Worm (Caenorhabditis elegans): ENCODE results near the gene lgc-38.

The lgc-38 gene

ce11 chrIII:6978875-6979274 is 30.1 kb upstream of the lgc-38 start:
- TF ChIP-seq dpl-1 (GFP tag; optimal IDR thresholded peaks at IDR 0.05) (peak; percentile 20), daf-19 (GFP tag; conservative IDR thresholded peaks at IDR 0.05) (no peak), mdl-1 (tag; optimal IDR thresholded peaks at IDR 0.05) (peak in 1 of 2 experiments; percentile 56), aha-1 (tag) (peak; percentile 35), ceh-20 (GFP tag; IDR thresholded peaks at IDR 0.05) (peak; percentile 91), nhr-77 (tag; optimal IDR thresholded peaks at IDR 0.05) (no peak), nhr-11 (tag; optimal IDR thresholded peaks at IDR 0.05) (peak; percentile 40), daf-16 (GFP tag; optimal IDR thresholded peaks at IDR 0.05) (peak in 1 of 2 experiments; percentile 4), daf-16 (tag; optimal IDR thresholded peaks at IDR 0.05) (no peak), mep-1 (tag; optimal IDR thresholded peaks at IDR 0.05) (peak; percentile 73), nhr-42 (GFP tag; IDR thresholded peaks at IDR 0.05) (no peak), rbr-2 (tag; optimal IDR thresholded peaks at IDR 0.05) (peak; percentile 47), unc-62 (GFP tag; optimal IDR thresholded peaks at IDR 0.05 in 1 of 2) (peak in 1 of 2 experiments; percentile 100), unc-62 (tag; optimal IDR thresholded peaks at IDR 0.05) (no peak), zfp-3 (GFP tag; conservative IDR thresholded peaks at IDR 0.05) (no peak), hlh-11 (tag; optimal IDR thresholded peaks at IDR 0.05) (peak; percentile 75), nhr-25 (tag; optimal IDR thresholded peaks at IDR 0.05; ENCODE audit: borderline replicate concordance, insufficient read depth) (peak; percentile 67), nhr-28 (tag; optimal IDR thresholded peaks at IDR 0.05) (peak; percentile 77), ctbp-1 (GFP tag; IDR thresholded peaks at IDR 0.05) (peak; percentile 69), mxl-3 (GFP tag; optimal IDR thresholded peaks at IDR 0.05) (peak; percentile 58), hmg-1.1 (GFP tag; IDR thresholded peaks at IDR 0.05) (peak; percentile 34; the same call in 1 of the 2 replicates), unc-39 (tag; optimal IDR thresholded peaks at IDR 0.05) (no peak), tra-1 (GFP tag; IDR thresholded peaks at IDR 0.05) (0 out of 2 replicates have a peak, but pooled peaks have one; percentile 11), hlh-30 (tag; optimal IDR thresholded peaks at IDR 0.05; ENCODE audit: insufficient read depth) (peak; percentile 68), mes-2 (tag; optimal IDR thresholded peaks at IDR 0.05; ENCODE audit: poor library complexity, severe bottlenecking) (peak; percentile 49), nhr-10 (tag; optimal IDR thresholded peaks at IDR 0.05) (peak; percentile 33), lsy-2 (tag; optimal IDR thresholded peaks at IDR 0.05) (peak; percentile 61 to 87)

DNA sequence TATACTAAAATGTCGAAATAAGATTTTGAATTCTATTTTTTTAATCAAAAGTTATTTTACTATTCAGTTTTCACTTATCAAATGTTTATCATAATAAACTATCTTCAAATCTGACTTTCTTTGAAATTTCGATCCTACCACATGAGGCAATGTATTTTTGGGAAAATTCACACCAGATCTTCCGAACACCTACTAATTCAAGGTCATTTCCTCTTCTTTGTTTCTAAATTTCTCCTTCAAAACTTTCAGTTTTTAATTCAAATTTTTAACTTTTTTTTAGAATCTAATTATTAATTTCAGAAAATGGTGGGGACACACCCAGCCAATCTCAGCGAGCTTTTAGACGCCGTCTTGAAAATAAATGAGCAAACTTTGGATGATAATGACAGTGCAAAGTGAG is 29.4 kb upstream of the lgc-38 start, which contains the start of gene ceh-20:
Gene ceh-20, plus strand, starts transcription at position 301 of the 400 bp plus-strand sequence.
- TF ChIP-seq madf-5 (GFP tag; IDR thresholded peaks at IDR 0.05) (no peak), unc-62 (GFP tag; optimal IDR thresholded peaks at IDR 0.05 in 1 of 2) (peak in 1 of 2 experiments; percentile 65), unc-62 (tag; optimal IDR thresholded peaks at IDR 0.05) (no peak)

DNA sequence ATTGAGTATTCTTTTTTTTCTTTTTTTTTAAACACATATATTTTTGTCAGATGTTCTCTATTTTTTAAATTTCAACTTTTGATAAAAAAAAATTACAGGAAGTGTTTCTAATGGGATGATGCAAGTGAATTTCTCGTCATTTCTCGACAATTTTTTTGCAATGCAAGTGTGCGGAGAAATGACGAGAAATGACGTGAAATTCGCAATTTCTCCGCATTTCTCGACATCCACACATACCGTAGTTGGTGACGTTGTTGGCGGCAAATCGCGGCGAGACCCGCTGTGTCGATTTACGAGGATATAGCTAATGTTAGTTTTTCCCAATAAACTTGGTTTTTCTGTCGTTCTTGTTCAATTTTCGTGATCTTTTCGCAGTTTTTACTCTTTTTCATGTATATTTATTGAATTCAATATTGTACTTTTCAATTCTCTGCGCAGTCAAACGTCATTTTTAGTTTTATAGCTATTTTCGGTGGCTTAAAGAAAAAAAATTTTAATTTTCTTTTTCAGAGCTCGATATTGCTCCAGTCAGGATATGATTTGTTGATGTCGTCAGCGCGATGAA is 26.9 kb upstream of the lgc-38 start, which contains the start of gene F31E3.6:
Gene F31E3.6, plus strand, starts transcription at position 93 of the 565 bp plus-strand sequence.
- TF ChIP-seq lin-38 (GFP tag; IDR thresholded peaks at IDR 0.05) (peak; percentile 44; the same call in 1 of the 2 replicates), T26A8.4 (GFP tag; IDR thresholded peaks at IDR 0.05) (peak; percentile 14; the same call in 1 of the 2 replicates), lsy-2 (tag; optimal IDR thresholded peaks at IDR 0.05) (peak; percentile 9 to 28), hmg-1.1 (GFP tag; IDR thresholded peaks at IDR 0.05) (0 out of 2 replicates have a peak, but pooled peaks have one; percentile 41), Y48G9A.11 (GFP tag; IDR thresholded peaks at IDR 0.05) (peak; percentile 52; the same call in 1 of the 2 replicates)

ce11 chrIII:6985125-6985524 is 23.8 kb upstream of the lgc-38 start:
- TF ChIP-seq Y48G9A.11 (GFP tag; IDR thresholded peaks at IDR 0.05) = 0 out of 2 replicates have a peak, but pooled peaks have one; percentile 24
- peak; percentile 38 for TF ChIP-seq lin-38 (GFP tag; IDR thresholded peaks at IDR 0.05)

- TF ChIP-seq Y75B8A.6 (GFP tag; IDR thresholded peaks at IDR 0.05) (no peak), unc-62 (GFP tag; optimal IDR thresholded peaks at IDR 0.05 in 1 of 2) (peak in 1 of 2 experiments; percentile 95), unc-62 (tag; optimal IDR thresholded peaks at IDR 0.05) (no peak), ZK337.2 (GFP tag; IDR thresholded peaks at IDR 0.05) (no peak), Y105C5A.15 (GFP tag; IDR thresholded peaks at IDR 0.05) (no peak), dpl-1 (GFP tag; optimal IDR thresholded peaks at IDR 0.05) (no peak), ceh-44 (GFP tag; IDR thresholded peaks at IDR 0.05) (no peak), nhr-237 (tag; optimal IDR thresholded peaks at IDR 0.05) (no peak), ces-1 (GFP tag; optimal IDR thresholded peaks at IDR 0.05) (no peak), ama-1 (optimal IDR thresholded peaks at IDR 0.05) (no peak), hlh-11 (tag; optimal IDR thresholded peaks at IDR 0.05) (peak; percentile 52), jun-1 (tag; optimal IDR thresholded peaks at IDR 0.05) (no peak), zag-1 (tag; optimal IDR thresholded peaks at IDR 0.05) (no peak), nhr-6 (tag; optimal IDR thresholded peaks at IDR 0.05) (no peak), lsy-2 (tag; optimal IDR thresholded peaks at IDR 0.05) (peak in 1 of 2 experiments; percentile 59), mep-1 (tag; optimal IDR thresholded peaks at IDR 0.05) (peak; percentile 27), ceh-32 (tag; optimal IDR thresholded peaks at IDR 0.05; ENCODE audit: poor library complexity) (no peak), aha-1 (tag) (peak; percentile 90)
These were observed 20.9 kb upstream of the lgc-38 start for ce11 chrIII:6988060-6988459.

Measured in whole organism, L4 larva.